Fruit fly (Drosophila melanogaster) whole organism, embryonic: ENCODE data around the gene rho-4.

ENCODE experiments used
- B-H2 ChIP-seq: fragments of 200-800 bp; sonication (Bioruptor generic); optimal IDR thresholded peaks from 2 replicates; lab custom pipeline; 2018; ENCODE audit warnings: missing biosample characterization, mild to moderate bottlenecking, missing genetic modification characterization
- C15 ChIP-seq: fragments of 200-800 bp; sonication (Bioruptor generic); IDR thresholded peaks from 3 replicates; pipeline ENCODE4 v1.3.6; 2022; ENCODE audit warnings: missing biosample characterization, missing genetic modification characterization
- CG10565 ChIP-seq: fragments of 200-800 bp; sonication (Bioruptor generic); optimal IDR thresholded peaks from 3 replicates; lab custom pipeline; 2016; ENCODE audit warnings: missing biosample characterization, mild to moderate bottlenecking, missing genetic modification characterization
- CG11723 ChIP-seq: fragments of 200-800 bp; sonication (Bioruptor generic); optimal IDR thresholded peaks from 2 replicates; lab custom pipeline; 2017; ENCODE audit warnings: missing biosample characterization, mild to moderate bottlenecking, missing genetic modification characterization
- CG12104 ChIP-seq: fragments of 200-800 bp; sonication (Bioruptor generic); optimal IDR thresholded peaks from 3 replicates; lab custom pipeline; 2016; ENCODE audit warnings: missing biosample characterization, missing genetic modification characterization
- CG12659 ChIP-seq: fragments of 200-800 bp; sonication (Bioruptor generic); optimal IDR thresholded peaks from 3 replicates; lab custom pipeline; 2017; ENCODE audit warnings: mild to moderate bottlenecking, missing biosample characterization, missing genetic modification reagents, missing genetic modification characterization
- CG14050 ChIP-seq: fragments of 200-800 bp; sonication (Bioruptor generic); IDR thresholded peaks from 3 replicates; pipeline ENCODE4 v1.3.6; 2022; ENCODE audit warnings: missing biosample characterization, missing genetic modification characterization
- CG15073 ChIP-seq: fragments of 200-800 bp; sonication (Bioruptor generic); optimal IDR thresholded peaks from 2 replicates; lab custom pipeline; 2016; ENCODE audit warnings: missing biosample characterization, missing genetic modification characterization
- CG15269 ChIP-seq: fragments of 200-800 bp; sonication (Bioruptor generic); optimal IDR thresholded peaks from 2 replicates; lab custom pipeline; 2018; ENCODE audit warnings: missing biosample characterization, mild to moderate bottlenecking, missing genetic modification characterization, moderate library complexity
- CG17328 ChIP-seq: fragments of 200-800 bp; sonication (Bioruptor generic); IDR thresholded peaks from 2 replicates; pipeline ENCODE4 v1.3.6; 2022; ENCODE audit warnings: missing biosample characterization, missing genetic modification characterization
- CG17385 ChIP-seq: fragments of 200-800 bp; sonication (Bioruptor generic); optimal IDR thresholded peaks from 3 replicates; lab custom pipeline; 2018; ENCODE audit warnings: missing biosample characterization, mild to moderate bottlenecking, missing genetic modification characterization
- CG18262 ChIP-seq: fragments of 200-800 bp; optimal IDR thresholded peaks from 3 replicates; lab custom pipeline; 2019; ENCODE audit warnings: missing biosample characterization, mild to moderate bottlenecking, missing genetic modification characterization, moderate library complexity
- CG2875 ChIP-seq: fragments of 200-800 bp; sonication (Bioruptor generic); optimal IDR thresholded peaks from 2 replicates; lab custom pipeline; 2017; ENCODE audit warnings: missing biosample characterization, mild to moderate bottlenecking, missing genetic modification characterization, missing genetic modification reagents
- CG3726 ChIP-seq: fragments of 200-800 bp; sonication (Bioruptor generic); IDR thresholded peaks from 3 replicates; pipeline ENCODE4, ENCODE4 v1.3.6; 2022; ENCODE audit warnings: missing biosample characterization, missing genetic modification characterization
- CG4707 ChIP-seq: fragments of 200-800 bp; sonication (Bioruptor generic); optimal IDR thresholded peaks from 2 replicates; lab custom pipeline; 2018; ENCODE audit warnings: missing biosample characterization, mild to moderate bottlenecking, missing genetic modification characterization, moderate library complexity
- CG4730 ChIP-seq: fragments of 200-800 bp; sonication (Bioruptor generic); IDR thresholded peaks from 2 replicates; pipeline ENCODE4 v1.3.6; 2022; ENCODE audit warnings: missing biosample characterization, missing genetic modification characterization
- CG4820 ChIP-seq: fragments of 200-800 bp; sonication (Bioruptor generic); optimal IDR thresholded peaks from 3 replicates; lab custom pipeline; 2016; ENCODE audit warnings: missing biosample characterization, missing genetic modification characterization
- CG5180 ChIP-seq: fragments of 200-800 bp; sonication (Bioruptor generic); optimal IDR thresholded peaks from 3 replicates; lab custom pipeline; 2017; ENCODE audit warnings: missing biosample characterization, missing genetic modification characterization, mild to moderate bottlenecking, moderate library complexity, missing genetic modification reagents
- CG5245 ChIP-seq: fragments of 200-800 bp; sonication (Bioruptor generic); optimal IDR thresholded peaks from 3 replicates; lab custom pipeline; 2016; ENCODE audit warnings: missing biosample characterization, missing genetic modification characterization
- CG6765 ChIP-seq: fragments of 200-800 bp; sonication (Bioruptor generic); optimal IDR thresholded peaks from 3 replicates; lab custom pipeline; 2017; ENCODE audit warnings: missing biosample characterization, mild to moderate bottlenecking, missing genetic modification characterization
- CG7271 ChIP-seq: fragments of 200-800 bp; sonication (Bioruptor generic); optimal IDR thresholded peaks from 2 replicates; lab custom pipeline; 2018; ENCODE audit warnings: missing biosample characterization, mild to moderate bottlenecking, missing genetic modification characterization, moderate library complexity
- CG7357 ChIP-seq: fragments of 200-800 bp; sonication (Bioruptor generic); IDR thresholded peaks from 3 replicates; pipeline ENCODE4 v1.3.6; 2022; ENCODE audit warnings: missing biosample characterization, missing genetic modification characterization
- CG7745 ChIP-seq: fragments of 200-800 bp; sonication (Bioruptor generic); optimal IDR thresholded peaks from 2 replicates; lab custom pipeline; 2018; ENCODE audit warnings: missing biosample characterization, mild to moderate bottlenecking, missing genetic modification characterization, moderate library complexity
- CG8281 ChIP-seq: fragments of 200-800 bp; sonication (Bioruptor generic); optimal IDR thresholded peaks from 2 replicates; lab custom pipeline; 2018; ENCODE audit warnings: missing biosample characterization, mild to moderate bottlenecking, missing genetic modification characterization, moderate library complexity
- CTCF ChIP-seq: fragments of 200-800 bp; sonication (Bioruptor generic); optimal IDR thresholded peaks from 2 replicates; lab custom pipeline; 2017; ENCODE audit warnings: missing biosample characterization, mild to moderate bottlenecking, missing genetic modification characterization, moderate library complexity
- CoRest ChIP-seq: fragments of 200-800 bp; sonication (Bioruptor generic); optimal IDR thresholded peaks from 3 replicates; lab custom pipeline; 2018; ENCODE audit warnings: missing biosample characterization, mild to moderate bottlenecking, missing genetic modification characterization, moderate library complexity
- D19A ChIP-seq: fragments of 200-800 bp; optimal IDR thresholded peaks from 3 replicates; lab custom pipeline; 2019; ENCODE audit warnings: missing biosample characterization, mild to moderate bottlenecking, missing genetic modification characterization, moderate library complexity
- Dad ChIP-seq: fragments of 200-800 bp; sonication (Bioruptor generic); optimal IDR thresholded peaks from 3 replicates; lab custom pipeline; 2016; ENCODE audit warnings: missing biosample characterization, missing genetic modification characterization
- Dip3 ChIP-seq: fragments of 200-800 bp; sonication (Bioruptor generic); optimal IDR thresholded peaks from 3 replicates; lab custom pipeline; 2016; ENCODE audit warnings: missing biosample characterization, missing genetic modification characterization
- E2f1 ChIP-seq: fragments of 200-800 bp; sonication (Bioruptor generic); IDR thresholded peaks from 2 replicates; pipeline ENCODE4 v1.3.6; 2022; ENCODE audit warnings: missing biosample characterization, missing genetic modification characterization
- Hr3 ChIP-seq: fragments of 200-800 bp; sonication (Bioruptor generic); optimal IDR thresholded peaks from 3 replicates; lab custom pipeline; 2016; ENCODE audit warnings: missing biosample characterization, missing genetic modification characterization
- MBD-R2 ChIP-seq: fragments of 200-800 bp; sonication (Bioruptor generic); IDR thresholded peaks from 2 replicates; pipeline ENCODE4 v1.3.6; 2022; ENCODE audit warnings: missing biosample characterization, missing genetic modification characterization
- Max ChIP-seq: fragments of 200-800 bp; sonication (Bioruptor generic); optimal IDR thresholded peaks from 2 replicates; lab custom pipeline; 2016; ENCODE audit warnings: missing biosample characterization, mild to moderate bottlenecking, missing genetic modification characterization
- NK7.1 ChIP-seq: fragments of 200-800 bp; sonication (Bioruptor generic); optimal IDR thresholded peaks from 3 replicates; lab custom pipeline; 2016; ENCODE audit warnings: missing biosample characterization, missing genetic modification characterization
- Nf-YB ChIP-seq: fragments of 200-800 bp; sonication (Bioruptor generic); optimal IDR thresholded peaks from 3 replicates; lab custom pipeline; 2019; ENCODE audit warnings: missing biosample characterization, mild to moderate bottlenecking, missing genetic modification characterization, moderate library complexity
- Nf-YC ChIP-seq: fragments of 200-800 bp; optimal IDR thresholded peaks from 3 replicates; lab custom pipeline; 2019; ENCODE audit warnings: missing biosample characterization, mild to moderate bottlenecking, missing genetic modification characterization, moderate library complexity
- Side ChIP-seq: fragments of 200-800 bp; sonication (Bioruptor generic); optimal IDR thresholded peaks from 2 replicates; lab custom pipeline; 2016; ENCODE audit warnings: missing biosample characterization, missing genetic modification characterization
- abd-A ChIP-seq: fragments of 200-800 bp; sonication (Bioruptor generic); optimal IDR thresholded peaks from 3 replicates; lab custom pipeline; 2019; ENCODE audit warnings: missing biosample characterization, mild to moderate bottlenecking, missing genetic modification characterization, moderate library complexity
- cas ChIP-seq: fragments of 200-800 bp; sonication (Bioruptor generic); IDR thresholded peaks from 2 replicates; pipeline ENCODE4 v1.3.6; 2022; ENCODE audit warnings: missing biosample characterization, missing genetic modification characterization
- chinmo ChIP-seq: fragments of 200-800 bp; sonication (Bioruptor generic); IDR thresholded peaks from 4 replicates; pipeline ENCODE4 v1.3.6; 2022; ENCODE audit warnings: missing biosample characterization, missing genetic modification characterization; ENCODE audit not compliant: partially characterized antibody
- crc ChIP-seq: fragments of 200-800 bp; sonication (Bioruptor generic); optimal IDR thresholded peaks from 2 replicates; lab custom pipeline; 2016; ENCODE audit warnings: missing biosample characterization, missing genetic modification characterization
- dimm ChIP-seq: fragments of 200-800 bp; sonication (Bioruptor generic); IDR thresholded peaks from 2 replicates; pipeline ENCODE4 v1.3.6; 2022; ENCODE audit warnings: missing biosample characterization, missing genetic modification characterization
- en ChIP-seq: fragments of 200-800 bp; sonication (Bioruptor generic); optimal IDR thresholded peaks from 2 replicates; lab custom pipeline; 2016; ENCODE audit warnings: missing biosample characterization, missing genetic modification characterization
- eve ChIP-seq, 2 experiments: fragments of >200 bp; optimal IDR thresholded peaks; 2 replicates each; lab custom pipeline; 2017; ENCODE audit warnings: missing biosample characterization in 2 of 2, missing genetic modification characterization in 2 of 2
- lilli ChIP-seq: fragments of 200-800 bp; sonication (Bioruptor generic); optimal IDR thresholded peaks from 3 replicates; lab custom pipeline; 2016; ENCODE audit warnings: missing biosample characterization, missing genetic modification characterization
- prd ChIP-seq, 3 experiments: fragments of >200 bp in 2 of 3; fragments of 200-800 bp in 1 of 3; sonication (Bioruptor generic) in 1 of 3; optimal IDR thresholded peaks in 2 of 3; IDR thresholded peaks in 1 of 3; 2 replicates in 2 of 3; 3 replicates in 1 of 3; pipeline versions ENCODE4 v1.3.6 to Lab custom; 2017 to 2022; ENCODE audit warnings: missing biosample characterization in 1 of 3, missing genetic modification characterization in 1 of 3
- toy ChIP-seq: fragments of 200-800 bp; sonication (Bioruptor generic); IDR thresholded peaks from 2 replicates; pipeline ENCODE4 v1.3.6; 2022; ENCODE audit warnings: missing biosample characterization, missing genetic modification characterization
- wdn ChIP-seq: fragments of 200-800 bp; sonication (Bioruptor generic); IDR thresholded peaks from 2 replicates; pipeline ENCODE4 v1.3.6; 2022; ENCODE audit warnings: missing biosample characterization, missing genetic modification characterization

Gene rho-4

DNA sequence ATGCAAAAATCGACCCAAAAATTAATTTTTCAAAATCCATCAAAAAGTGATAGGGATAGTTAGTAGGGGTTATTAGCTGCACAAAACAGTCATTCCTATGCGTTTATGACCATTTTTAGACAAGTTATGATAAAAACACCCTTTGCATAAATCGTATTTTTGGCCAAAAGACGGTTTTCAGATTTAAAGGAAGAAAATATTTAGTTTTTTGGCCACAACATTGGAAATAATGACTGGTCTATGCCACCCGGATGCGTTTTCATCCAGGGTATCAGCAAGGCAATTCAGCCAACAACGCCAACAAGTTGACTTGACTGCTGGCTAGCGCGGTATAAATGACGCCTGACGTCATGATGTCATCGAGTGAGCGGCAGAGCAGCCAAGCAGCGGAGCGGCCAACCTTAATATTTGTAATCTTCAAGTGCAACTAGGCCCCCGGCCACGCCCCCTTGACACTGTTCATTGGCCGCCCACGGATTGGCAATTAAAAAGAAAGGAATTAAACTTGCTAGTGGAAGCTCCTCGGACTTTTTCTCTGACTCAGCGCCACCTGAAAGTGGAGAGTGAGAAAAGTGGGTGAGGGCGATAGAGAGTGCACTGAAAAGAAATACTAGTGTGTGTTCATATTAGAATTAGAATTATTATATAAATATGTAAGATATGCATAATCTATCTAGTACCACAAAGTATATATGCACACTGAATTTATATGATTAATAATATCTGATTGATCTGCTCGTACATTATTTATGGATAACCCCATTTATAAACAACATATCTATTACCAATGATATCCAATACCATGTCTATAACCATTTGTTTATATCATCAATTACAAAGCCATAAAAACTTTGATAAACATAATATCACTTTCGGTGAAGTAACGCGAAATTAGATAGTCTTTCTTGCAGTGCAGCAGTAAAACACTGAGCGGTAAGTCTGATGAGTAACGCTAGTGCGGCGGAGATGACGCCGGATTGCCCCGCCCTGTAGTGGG, 39.6 kb upstream of the rho-4 start:
- TF ChIP-seq CG4730 (GFP tag; lab: Robert Waterston, UW) (peak; percentile 39; the same call in 1 of the 2 replicates), CG4820 (GFP tag; lab: Kevin White, UChicago) (peak; percentile 74), NK7.1 (no peak), Max (GFP tag; lab: Kevin White, UChicago) (peak; percentile 18), CG17328 (GFP tag; lab: Robert Waterston, UW) (peak; percentile 27; the same call in 1 of the 2 replicates), CG14050 (GFP tag; lab: Robert Waterston, UW) (peak; percentile 48; the same call in 2 of the 3 replicates), CG7745 (no peak), CG2875 (GFP tag; lab: Kevin White, UChicago) (peak; percentile 67), toy (GFP tag; lab: Robert Waterston, UW) (0 out of 2 replicates have a peak, but pooled peaks have one; percentile 21), CG11723 (GFP tag; lab: Kevin White, UChicago) (peak; percentile 79), dimm (GFP tag; lab: Robert Waterston, UW) (no peak), CG7271 (no peak), Side (GFP tag; lab: Kevin White, UChicago) (peak; percentile 4), CG18262 (tag; lab: Kevin White, UChicago) (peak; percentile 87), CG5245 (GFP tag; lab: Kevin White, UChicago) (peak; percentile 64), D19A (tag; lab: Kevin White, UChicago) (peak; percentile 86), en (no peak), prd (optimal IDR thresholded peaks at IDR 0.05; lab: Kevin White, UChicago) (no peak), prd (GFP tag; IDR thresholded peaks at IDR 0.05; lab: Robert Waterston, UW) (peak; percentile 64; the same call in 2 of the 3 replicates), CG12659 (GFP tag; lab: Kevin White, UChicago) (peak; percentile 92), CG15073 (GFP tag; lab: Kevin White, UChicago) (peak; percentile 2), Nf-YC (tag; lab: Kevin White, UChicago) (peak; percentile 84), Dad (peak; percentile 25), CG10565 (GFP tag; lab: Kevin White, UChicago) (no peak), CG12104 (GFP tag; lab: Kevin White, UChicago) (peak; percentile 90), CTCF (GFP tag; lab: Kevin White, UChicago) (peak; percentile 19), eve (GFP tag; optimal IDR thresholded peaks at IDR 0.05; lab: Kevin White, UChicago) (no peak), B-H2 (GFP tag; lab: Kevin White, UChicago) (peak; percentile 55), CG8281 (peak; percentile 61), CG4707 (GFP tag; lab: Kevin White, UChicago) (peak; percentile 56), crc (GFP tag; lab: Kevin White, UChicago) (no peak), MBD-R2 (no peak), CG7357 (GFP tag; lab: Robert Waterston, UW) (peak; percentile 60; the same call in 2 of the 3 replicates), CoRest (peak; percentile 94), lilli (GFP tag; lab: Kevin White, UChicago) (peak; percentile 66), Nf-YB (GFP tag; lab: Kevin White, UChicago) (peak; percentile 75), wdn (GFP tag; lab: Robert Waterston, UW) (peak; percentile 38; the same call in 1 of the 2 replicates), E2f1 (peak; percentile 42), cas (GFP tag; lab: Robert Waterston, UW) (no peak), CG15269 (peak; percentile 92), chinmo (GFP tag; lab: Robert Waterston, UW) (peak; percentile 87; the same call in 3 of the 4 replicates), Hr3 (GFP tag; lab: Kevin White, UChicago) (peak; percentile 78), Dip3 (peak; percentile 28), CG3726 (GFP tag; lab: Robert Waterston, UW) (0 out of 3 replicates have a peak, but pooled peaks have one; percentile 27), CG17385 (peak; percentile 86), CG6765 (GFP tag; lab: Kevin White, UChicago) (peak; percentile 82), C15 (no peak), abd-A (tag; lab: Kevin White, UChicago) (no peak), CG5180 (GFP tag; lab: Kevin White, UChicago) (peak; percentile 78)
